Worm (Caenorhabditis elegans): ENCODE results near the gene cyp-35D1.

The cyp-35D1 gene

ce11 chrV:16062788-16063187, 6.2 kb upstream of the cyp-35D1 start, which contains the start of gene F14H3.14:
F14H3.14 (minus strand) TSS chrV:16062888.
- no peak for TF ChIP-seq W03F9.2 (tag; optimal IDR thresholded peaks at IDR 0.05)
- no peak for TF ChIP-seq dao-5 (tag; optimal IDR thresholded peaks at IDR 0.05)
- no peak for TF ChIP-seq him-1 (tag; optimal IDR thresholded peaks at IDR 0.05)

- TF ChIP-seq him-1 (tag; optimal IDR thresholded peaks at IDR 0.05) (no peak), dao-5 (tag; optimal IDR thresholded peaks at IDR 0.05) (no peak), W03F9.2 (tag; optimal IDR thresholded peaks at IDR 0.05) (no peak)
Measured at ce11 chrV:16071167-16071566, 2.1 kb downstream of the cyp-35D1 start, which contains the start of gene nhr-176. nhr-176 (plus strand) TSS chrV:16071325.

ce11 chrV:16073856-16074255, 4.8 kb downstream of the cyp-35D1 start, which contains the start of gene srj-10:
srj-10 (minus strand) TSS chrV:16073956.
- no peak for TF ChIP-seq W03F9.2 (tag; optimal IDR thresholded peaks at IDR 0.05)
- no peak for TF ChIP-seq him-1 (tag; optimal IDR thresholded peaks at IDR 0.05)
- TF ChIP-seq dao-5 (tag; optimal IDR thresholded peaks at IDR 0.05) = no peak

ce11 chrV:16075250-16075709, 6.2 kb downstream of the cyp-35D1 start, which contains the start of the genes F14H3.12 and srj-29:
F14H3.12 (minus strand) TSS chrV:16075323.
srj-29 (plus strand) TSS chrV:16075659.
- TF ChIP-seq him-1 (tag; optimal IDR thresholded peaks at IDR 0.05) (no peak), dao-5 (tag; optimal IDR thresholded peaks at IDR 0.05) (no peak), W03F9.2 (tag; optimal IDR thresholded peaks at IDR 0.05) (no peak)

ce11 chrV:16080039-16080438, 11.0 kb downstream of the cyp-35D1 start:
- no peak for TF ChIP-seq dao-5 (tag; optimal IDR thresholded peaks at IDR 0.05)
- no peak for TF ChIP-seq W03F9.2 (tag; optimal IDR thresholded peaks at IDR 0.05)
- no peak for TF ChIP-seq him-1 (tag; optimal IDR thresholded peaks at IDR 0.05)

ce11 chrV:16080678-16081077, 11.6 kb downstream of the cyp-35D1 start:
- TF ChIP-seq dao-5 (tag; optimal IDR thresholded peaks at IDR 0.05) = no peak
- no peak for TF ChIP-seq W03F9.2 (tag; optimal IDR thresholded peaks at IDR 0.05)
- TF ChIP-seq him-1 (tag; optimal IDR thresholded peaks at IDR 0.05) = no peak

ce11 chrV:16090685-16091084, 21.6 kb downstream of the cyp-35D1 start, which contains the start of gene F22B8.3:
F22B8.3 (plus strand) TSS chrV:16090985.
- TF ChIP-seq dao-5 (tag; optimal IDR thresholded peaks at IDR 0.05) (no peak), W03F9.2 (tag; optimal IDR thresholded peaks at IDR 0.05) (no peak), him-1 (tag; optimal IDR thresholded peaks at IDR 0.05) (no peak)

- TF ChIP-seq dao-5 (tag; optimal IDR thresholded peaks at IDR 0.05) = no peak
- no peak for TF ChIP-seq W03F9.2 (tag; optimal IDR thresholded peaks at IDR 0.05)
- no peak for TF ChIP-seq him-1 (tag; optimal IDR thresholded peaks at IDR 0.05)
Measured at ce11 chrV:16094284-16094683, 25.2 kb downstream of the cyp-35D1 start, which contains the start of gene F22B8.7. F22B8.7 (plus strand) TSS chrV:16094584.

- TF ChIP-seq dao-5 (tag; optimal IDR thresholded peaks at IDR 0.05) (no peak), W03F9.2 (tag; optimal IDR thresholded peaks at IDR 0.05) (no peak), him-1 (tag; optimal IDR thresholded peaks at IDR 0.05) (no peak)
Measured at ce11 chrV:16094862-16095261, 25.8 kb downstream of the cyp-35D1 start.

ce11 chrV:16099441-16099840, 30.4 kb downstream of the cyp-35D1 start, which contains the start of gene str-7:
str-7 (minus strand) TSS chrV:16099541.
- TF ChIP-seq W03F9.2 (tag; optimal IDR thresholded peaks at IDR 0.05) = no peak
- TF ChIP-seq dao-5 (tag; optimal IDR thresholded peaks at IDR 0.05) = no peak
- no peak for TF ChIP-seq him-1 (tag; optimal IDR thresholded peaks at IDR 0.05)

ce11 chrV:16100103-16100730, 31.2 kb downstream of the cyp-35D1 start, which contains the start of gene cth-1:
cth-1 (plus strand) TSS chrV:16100680.
- TF ChIP-seq him-1 (tag; optimal IDR thresholded peaks at IDR 0.05) (no peak), W03F9.2 (tag; optimal IDR thresholded peaks at IDR 0.05) (no peak), dao-5 (tag; optimal IDR thresholded peaks at IDR 0.05) (no peak)

- no peak for TF ChIP-seq dao-5 (tag; optimal IDR thresholded peaks at IDR 0.05)
- TF ChIP-seq him-1 (tag; optimal IDR thresholded peaks at IDR 0.05) = no peak
- TF ChIP-seq W03F9.2 (tag; optimal IDR thresholded peaks at IDR 0.05) = no peak
Measured at ce11 chrV:16103594-16103993, 34.6 kb downstream of the cyp-35D1 start, which contains the start of gene argk-1. argk-1 (plus strand) TSS chrV:16103894.

- TF ChIP-seq dao-5 (tag; optimal IDR thresholded peaks at IDR 0.05) = no peak
- no peak for TF ChIP-seq W03F9.2 (tag; optimal IDR thresholded peaks at IDR 0.05)
- TF ChIP-seq him-1 (tag; optimal IDR thresholded peaks at IDR 0.05) = no peak
Measured at ce11 chrV:16114237-16114636, 45.2 kb downstream of the cyp-35D1 start, which contains the start of gene srxa-16. srxa-16 (minus strand) TSS chrV:16114337.

- TF ChIP-seq dao-5 (tag; optimal IDR thresholded peaks at IDR 0.05) (no peak), him-1 (tag; optimal IDR thresholded peaks at IDR 0.05) (no peak), W03F9.2 (tag; optimal IDR thresholded peaks at IDR 0.05) (no peak)
Measured at ce11 chrV:16115381-16115780, 46.3 kb downstream of the cyp-35D1 start, which contains the start of gene str-25. str-25 (plus strand) TSS chrV:16115681.

All from whole organism, L4/young adult.